Worm (Caenorhabditis elegans) whole organism, mixed stage, embryonic: ENCODE measurements around the gene gpd-1.

Experiments used
- M03D4.4 ChIP-seq: sonication (generic microtip); optimal IDR thresholded peaks from 2 replicates; lab custom pipeline; 2017; ENCODE audit warnings: mild to moderate bottlenecking, missing genetic modification characterization, missing compliant biosample characterization
- bed-3 ChIP-seq: fragments of 200-800 bp; sonication (Bioruptor generic); optimal IDR thresholded peaks from 3 replicates; lab custom pipeline; 2018; ENCODE audit warnings: mild to moderate bottlenecking, missing genetic modification characterization, moderate library complexity, missing compliant biosample characterization
- blmp-1 ChIP-seq: fragments of 150-350 bp; optimal IDR thresholded peaks from 2 replicates; lab custom pipeline; 2014; ENCODE audit warnings: missing biosample characterization, missing genetic modification characterization
- ceh-39 ChIP-seq: fragments of 150-350 bp; optimal IDR thresholded peaks from 2 replicates; lab custom pipeline; 2014; ENCODE audit warnings: missing biosample characterization, missing genetic modification characterization
- ceh-43 ChIP-seq: fragments of 200-800 bp; sonication (Bioruptor generic); optimal IDR thresholded peaks from 2 replicates; lab custom pipeline; 2018; ENCODE audit warnings: mild to moderate bottlenecking, missing genetic modification characterization, moderate library complexity, missing compliant biosample characterization
- ceh-83 ChIP-seq: fragments of 200-800 bp; sonication (Bioruptor generic); optimal IDR thresholded peaks from 2 replicates; lab custom pipeline; 2018; ENCODE audit warnings: mild to moderate bottlenecking, missing genetic modification characterization, missing compliant biosample characterization
- ces-1 ChIP-seq: fragments of 150-350 bp; optimal IDR thresholded peaks from 2 replicates; lab custom pipeline; 2014; ENCODE audit warnings: missing biosample characterization, missing genetic modification reagents, missing genetic modification characterization
- cnd-1 ChIP-seq: fragments of 200-800 bp; sonication (Bioruptor generic); optimal IDR thresholded peaks from 2 replicates; lab custom pipeline; 2018; ENCODE audit warnings: mild to moderate bottlenecking, missing genetic modification characterization, missing compliant biosample characterization
- drap-1 ChIP-seq: fragments of 200-800 bp; sonication (Bioruptor generic); optimal IDR thresholded peaks from 3 replicates; lab custom pipeline; 2018; ENCODE audit warnings: mild to moderate bottlenecking, missing genetic modification characterization, missing compliant biosample characterization
- elt-1 ChIP-seq: sonication (generic microtip); optimal IDR thresholded peaks from 2 replicates; lab custom pipeline; 2017; ENCODE audit warnings: missing genetic modification characterization, mild to moderate bottlenecking, missing compliant biosample characterization, antibody characterized with exemption, moderate library complexity, borderline replicate concordance; ENCODE audit not compliant: insufficient read depth
- elt-3 ChIP-seq: fragments of 150-350 bp; optimal IDR thresholded peaks from 2 replicates; lab custom pipeline; 2014; ENCODE audit warnings: missing biosample characterization, missing genetic modification characterization
- flh-1 ChIP-seq: fragments of 200-800 bp; sonication (Bioruptor generic); optimal IDR thresholded peaks from 2 replicates; lab custom pipeline; 2018; ENCODE audit warnings: mild to moderate bottlenecking, missing genetic modification characterization, moderate library complexity, missing compliant biosample characterization
- ham-2 ChIP-seq: fragments of 200-800 bp; sonication (Bioruptor generic); optimal IDR thresholded peaks from 2 replicates; lab custom pipeline; 2018; ENCODE audit warnings: mild to moderate bottlenecking, missing genetic modification characterization, missing compliant biosample characterization
- hlh-1 ChIP-seq: fragments of 150-350 bp; optimal IDR thresholded peaks from 2 replicates; lab custom pipeline; 2014; ENCODE audit warnings: missing biosample characterization, missing genetic modification reagents, missing genetic modification characterization
- lin-13 ChIP-seq: fragments of 150-350 bp; optimal IDR thresholded peaks from 2 replicates; lab custom pipeline; 2014; ENCODE audit warnings: missing biosample characterization, missing genetic modification characterization
- lin-32 ChIP-seq: fragments of 200-800 bp; sonication (Bioruptor generic); optimal IDR thresholded peaks from 2 replicates; lab custom pipeline; 2018; ENCODE audit warnings: mild to moderate bottlenecking, missing genetic modification characterization, missing compliant biosample characterization
- lsy-2 ChIP-seq: fragments of 150-350 bp; optimal IDR thresholded peaks from 2 replicates; lab custom pipeline; 2014; ENCODE audit warnings: missing biosample characterization, missing genetic modification characterization
- mab-5 ChIP-seq: fragments of 150-350 bp; optimal IDR thresholded peaks from 2 replicates; lab custom pipeline; 2014; ENCODE audit warnings: missing biosample characterization, missing genetic modification characterization
- mep-1 ChIP-seq: fragments of 150-350 bp; optimal IDR thresholded peaks from 2 replicates; lab custom pipeline; 2017; ENCODE audit warnings: missing biosample characterization, missing genetic modification reagents, missing genetic modification characterization, inconsistent platforms
- mls-2 ChIP-seq: sonication (generic microtip); optimal IDR thresholded peaks from 2 replicates; lab custom pipeline; 2016; ENCODE audit warnings: mild to moderate bottlenecking, missing genetic modification characterization, moderate library complexity, missing compliant biosample characterization
- nhr-12 ChIP-seq: fragments of 150-350 bp; optimal IDR thresholded peaks from 2 replicates; lab custom pipeline; 2014; ENCODE audit warnings: missing biosample characterization, missing genetic modification characterization
- nhr-2 ChIP-seq: fragments of 150-350 bp; optimal IDR thresholded peaks from 2 replicates; lab custom pipeline; 2014; ENCODE audit warnings: missing biosample characterization, missing genetic modification characterization
- nhr-237 ChIP-seq: fragments of 150-350 bp; optimal IDR thresholded peaks from 2 replicates; lab custom pipeline; 2014; ENCODE audit warnings: missing biosample characterization, missing genetic modification characterization
- pha-4 ChIP-seq: fragments of 150-350 bp; optimal IDR thresholded peaks from 2 replicates; lab custom pipeline; 2018; ENCODE audit warnings: missing biosample characterization, missing genetic modification reagents, missing genetic modification characterization
- sem-2 ChIP-seq: fragments of 200-800 bp; sonication (Bioruptor generic); optimal IDR thresholded peaks from 2 replicates; lab custom pipeline; 2018; ENCODE audit warnings: mild to moderate bottlenecking, missing genetic modification characterization, missing compliant biosample characterization
- snpc-4 ChIP-seq: fragments of 150-350 bp; optimal IDR thresholded peaks from 2 replicates; lab custom pipeline; 2014; ENCODE audit warnings: missing biosample characterization, missing genetic modification characterization
- sptf-1 ChIP-seq: sonication (generic microtip); optimal IDR thresholded peaks from 2 replicates; lab custom pipeline; 2017; ENCODE audit warnings: mild to moderate bottlenecking, missing genetic modification characterization, moderate library complexity, missing compliant biosample characterization
- tbx-8 ChIP-seq: fragments of 200-800 bp; sonication (Bioruptor generic); optimal IDR thresholded peaks from 2 replicates; lab custom pipeline; 2018; ENCODE audit warnings: mild to moderate bottlenecking, missing genetic modification characterization, moderate library complexity, missing compliant biosample characterization
- unc-120 ChIP-seq: sonication (generic microtip); optimal IDR thresholded peaks from 2 replicates; lab custom pipeline; 2017; ENCODE audit warnings: missing genetic modification characterization, missing compliant biosample characterization; ENCODE audit not compliant: poor library complexity, severe bottlenecking
- unc-39 ChIP-seq: fragments of 150-350 bp; optimal IDR thresholded peaks from 2 replicates; lab custom pipeline; 2014; ENCODE audit warnings: missing biosample characterization, missing genetic modification characterization
- unc-62 ChIP-seq: fragments of 150-350 bp; optimal IDR thresholded peaks from 2 replicates; lab custom pipeline; 2014; ENCODE audit warnings: missing biosample characterization, missing genetic modification reagents, missing genetic modification characterization
- zip-8 ChIP-seq: fragments of 150-350 bp; optimal IDR thresholded peaks from 2 replicates; lab custom pipeline; 2014; ENCODE audit warnings: missing biosample characterization, missing genetic modification characterization
- ztf-11 ChIP-seq: fragments of 150-350 bp; optimal IDR thresholded peaks from 2 replicates; lab custom pipeline; 2014; ENCODE audit warnings: missing biosample characterization, missing genetic modification characterization

Gene gpd-1

DNA sequence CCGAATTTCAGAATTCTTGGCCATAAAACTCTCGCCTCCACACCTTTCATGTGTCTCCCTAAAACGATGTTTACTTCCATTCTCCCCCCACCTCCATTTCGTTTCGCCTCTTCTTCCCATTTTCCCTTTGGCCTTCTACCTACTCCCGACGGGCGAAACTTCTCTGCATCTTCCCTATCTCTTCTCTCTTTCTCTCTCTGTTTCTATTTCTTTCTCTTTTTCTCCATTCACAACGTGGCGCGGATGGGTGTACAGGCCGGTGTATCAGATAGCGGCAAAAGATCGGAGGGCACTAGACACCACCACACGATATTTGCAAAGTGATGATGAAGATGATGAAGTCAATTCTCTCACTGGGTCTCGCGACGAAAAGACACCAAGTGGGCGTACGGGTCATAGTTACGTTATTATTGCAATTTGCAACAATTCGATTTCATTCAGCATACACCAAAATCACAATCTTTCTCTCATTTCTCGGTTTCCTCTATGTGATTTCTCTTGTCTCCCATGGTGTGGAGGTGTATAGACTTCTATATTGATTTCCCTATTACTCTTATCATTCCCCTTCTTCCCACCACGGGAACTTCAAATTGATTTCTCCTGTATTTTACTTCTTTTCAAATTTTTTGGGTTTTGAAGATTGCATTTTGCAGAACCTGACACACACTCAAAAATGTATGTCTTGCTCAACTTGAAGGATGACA, 9.1 kb upstream of the gpd-1 start, which contains the start of gene ztf-27:
Gene ztf-27 (plus strand): TSS at position 654 of the 704 bp plus-strand sequence.
- no peak for TF ChIP-seq elt-1 (tag; lab: Kevin White, UChicago)
- TF ChIP-seq nhr-237 (tag; lab: Kevin White, UChicago), result peak; percentile 41
- peak; percentile 37 for TF ChIP-seq sptf-1
- peak; percentile 75 for TF ChIP-seq unc-120 (tag; lab: Kevin White, UChicago)

DNA sequence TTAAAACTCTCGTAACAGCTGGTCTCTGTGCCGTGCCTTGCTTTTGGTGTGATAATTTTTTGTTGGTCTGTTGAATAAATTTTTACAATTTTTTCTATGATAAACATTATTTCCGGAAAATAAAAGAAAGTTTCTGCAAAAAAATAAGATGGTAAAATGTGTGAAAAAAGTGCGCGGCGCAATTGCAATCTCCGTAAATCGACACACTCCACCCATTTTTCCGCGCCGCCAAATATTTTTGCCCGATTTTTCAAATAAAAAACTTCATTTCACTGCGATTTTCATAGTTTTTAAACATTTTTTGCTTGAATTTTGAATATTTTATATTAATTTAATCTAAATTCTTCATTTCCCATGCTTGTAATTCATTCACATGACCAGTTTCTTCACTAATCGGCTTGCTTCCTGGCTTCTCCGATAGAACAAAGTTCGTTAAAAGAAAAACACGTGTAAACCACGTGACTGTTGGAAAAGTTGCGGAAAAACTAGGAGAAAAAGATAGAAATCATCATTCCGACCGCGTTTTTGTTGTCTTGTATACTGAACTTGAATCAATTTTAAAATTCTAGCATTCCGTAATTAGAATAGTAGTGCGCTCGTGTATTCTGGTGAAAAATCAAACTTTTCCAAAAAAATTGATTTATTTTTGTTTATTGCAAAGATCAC, 5.8 kb upstream of the gpd-1 start:
- TF ChIP-seq lin-32 (GFP tag; lab: Kevin White, UChicago) (peak; percentile 30), mep-1 (peak; percentile 78), ces-1 (GFP tag; lab: Kevin White, UChicago) (peak; percentile 48), ceh-39 (tag; lab: Kevin White, UChicago) (peak; percentile 4), ceh-83 (GFP tag; lab: Kevin White, UChicago) (peak; percentile 74), cnd-1 (tag; lab: Kevin White, UChicago) (peak; percentile 38), mls-2 (tag; lab: Kevin White, UChicago) (peak; percentile 66), elt-1 (tag; lab: Kevin White, UChicago) (peak; percentile 54), bed-3 (peak; percentile 37), unc-39 (tag; lab: Kevin White, UChicago) (no peak), lsy-2 (peak; percentile 52), hlh-1 (peak; percentile 39), drap-1 (peak; percentile 54), unc-120 (tag; lab: Kevin White, UChicago) (peak; percentile 70), flh-1 (GFP tag; lab: Kevin White, UChicago) (peak; percentile 5), elt-3 (tag; lab: Kevin White, UChicago) (no peak), snpc-4 (no peak), ceh-43 (peak; percentile 77), nhr-12 (no peak), pha-4 (tag; lab: Kevin White, UChicago) (no peak), M03D4.4 (tag; lab: Kevin White, UChicago) (peak; percentile 82), nhr-237 (tag; lab: Kevin White, UChicago) (peak; percentile 11), tbx-8 (peak; percentile 78), sptf-1 (peak; percentile 91)

DNA sequence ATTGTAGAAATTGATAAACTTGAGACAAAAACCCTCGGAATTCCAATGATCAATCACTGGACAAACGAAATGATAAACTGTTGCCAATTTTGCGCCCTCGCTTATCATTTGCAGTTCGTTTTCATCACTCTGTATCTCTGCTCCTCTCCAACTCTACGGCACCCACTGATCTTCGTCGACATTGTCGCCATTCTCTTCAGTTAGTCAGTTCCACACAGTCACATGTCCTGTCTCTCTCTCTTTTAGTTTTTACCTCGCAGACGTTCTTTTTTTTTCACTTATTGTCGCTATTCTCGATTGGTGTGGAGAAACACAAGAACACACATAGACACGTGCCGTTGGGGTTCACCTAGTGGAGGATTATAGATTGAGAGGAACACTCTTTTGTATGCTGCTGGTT, 4.9 kb upstream of the gpd-1 start:
- no peak for TF ChIP-seq ceh-43
- TF ChIP-seq lin-32 (GFP tag; lab: Kevin White, UChicago), result no peak
- TF ChIP-seq blmp-1 (tag; lab: Kevin White, UChicago), result no peak
- TF ChIP-seq ham-2, result no peak
- no peak for TF ChIP-seq unc-62 (GFP tag; lab: Kevin White, UChicago)
- TF ChIP-seq, all 35 proteins: peak for 0

DNA sequence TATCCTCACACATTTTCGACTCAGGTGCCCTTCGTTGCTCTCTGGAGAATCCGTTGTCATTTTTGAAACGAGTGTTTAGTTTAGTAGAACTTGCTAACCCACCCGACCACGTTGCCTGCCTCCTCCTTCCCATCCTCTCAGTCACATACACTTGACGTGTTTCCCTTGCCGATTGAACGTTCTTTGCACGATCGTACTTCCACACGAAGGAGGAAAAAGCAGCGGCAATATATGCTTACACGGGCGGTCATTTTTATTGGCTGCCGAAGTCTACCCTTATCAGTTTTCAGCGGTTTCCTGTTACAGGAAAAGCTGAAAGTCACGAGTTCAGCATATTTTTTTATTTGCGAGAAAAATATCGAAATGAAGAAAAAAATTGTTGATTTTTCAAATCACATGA, 4.2 kb upstream of the gpd-1 start:
- TF ChIP-seq M03D4.4 (tag; lab: Kevin White, UChicago), result no peak
- no peak for TF ChIP-seq hlh-1

DNA sequence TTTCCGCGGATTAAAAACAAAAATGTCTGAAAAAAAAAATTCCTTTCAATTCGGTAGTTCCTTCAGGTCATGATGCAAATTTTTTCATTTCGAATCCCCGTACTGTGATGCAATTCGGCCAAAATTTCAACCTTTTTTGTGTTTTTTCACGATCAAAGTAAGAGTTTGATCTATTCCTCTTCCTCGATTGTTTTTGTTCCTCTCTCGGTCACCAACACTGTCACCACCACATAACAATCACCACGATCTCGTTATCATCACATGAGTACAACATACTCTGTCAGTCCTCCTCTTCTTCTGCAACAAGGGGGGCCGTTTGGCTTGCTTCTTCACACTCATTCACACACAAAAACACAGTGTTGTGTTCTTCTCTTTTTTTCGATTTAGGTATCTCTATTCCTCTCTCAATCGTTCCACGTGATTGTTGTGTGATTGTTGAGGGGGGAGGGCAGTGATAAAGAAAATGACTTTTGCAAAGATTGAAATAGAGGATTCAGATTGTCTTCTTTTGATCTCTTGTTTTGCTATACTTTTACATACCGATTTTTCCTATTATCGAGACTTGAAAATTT, 3.6 kb upstream of the gpd-1 start:
- TF ChIP-seq sptf-1 (no peak), bed-3 (no peak), unc-120 (tag; lab: Kevin White, UChicago) (no peak), nhr-12 (no peak), blmp-1 (tag; lab: Kevin White, UChicago) (no peak), ham-2 (no peak), drap-1 (no peak), flh-1 (GFP tag; lab: Kevin White, UChicago) (no peak), ztf-11 (tag; lab: Kevin White, UChicago) (no peak), lin-13 (tag; lab: Kevin White, UChicago) (no peak), mab-5 (tag; lab: Kevin White, UChicago) (no peak), zip-8 (no peak), ceh-39 (tag; lab: Kevin White, UChicago) (no peak), sem-2 (no peak), nhr-2 (tag; lab: Kevin White, UChicago) (no peak), nhr-237 (tag; lab: Kevin White, UChicago) (no peak)
